Fruit fly (Drosophila melanogaster): ENCODE data around the gene CG43331.
A peak's percentile ranks its signal among the peaks of the same experiment; 100 is the strongest.

CG43331 gene

DNA sequence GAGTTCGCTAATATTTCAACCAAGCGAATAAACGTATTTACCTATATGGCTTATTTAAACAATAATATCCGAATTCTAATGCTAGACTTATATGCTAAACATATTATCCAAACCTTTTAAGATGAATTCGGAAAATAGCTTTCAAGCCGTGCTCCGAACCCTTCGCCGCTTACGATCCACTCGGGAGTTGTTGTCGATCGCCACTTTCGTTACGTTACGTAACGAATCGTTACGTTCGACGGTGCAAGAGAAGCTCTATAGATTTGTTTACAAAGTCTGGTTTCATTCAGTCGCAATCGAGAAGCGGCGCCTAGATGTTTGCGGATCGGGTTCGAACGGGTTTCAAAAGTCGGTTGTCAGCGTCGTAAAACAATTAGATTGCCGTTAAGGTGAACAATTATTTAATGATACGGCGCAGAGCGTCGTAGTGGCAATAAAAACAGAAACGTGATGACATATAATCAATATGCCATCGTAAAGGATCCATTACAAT, 33.3 kb downstream of the CG43331 start, which contains the start of gene CG11426:
CG11426 (plus strand) TSS at position 258 of the 493 bp plus-strand sequence.
- TF ChIP-seq HLH106 (tag; optimal IDR thresholded peaks at IDR 0.05): no peak
- TF ChIP-seq usp (GFP tag; optimal IDR thresholded peaks at IDR 0.05): no peak
- TF ChIP-seq Dfd (GFP tag; optimal IDR thresholded peaks at IDR 0.05): no peak
- TF ChIP-seq Dif (GFP tag; optimal IDR thresholded peaks at IDR 0.05; ENCODE audit: partially characterized antibody): no peak
- TF ChIP-seq dl (GFP tag; optimal IDR thresholded peaks at IDR 0.05; ENCODE audit: insufficient read depth in 1 of 2, partially characterized antibody in 2 of 2): no peak
- TF ChIP-seq br (GFP tag; optimal IDR thresholded peaks at IDR 0.05): no peak
- no peak for TF ChIP-seq h (GFP tag; optimal IDR thresholded peaks at IDR 0.05)
- no peak for TF ChIP-seq Rel (GFP tag; optimal IDR thresholded peaks at IDR 0.05)
- TF ChIP-seq Rel (tag; optimal IDR thresholded peaks at IDR 0.05): no peak
- no peak for TF ChIP-seq Myc (optimal IDR thresholded peaks at IDR 0.05)
- no peak for TF ChIP-seq Hr78 (GFP tag; optimal IDR thresholded peaks at IDR 0.05)
- TF ChIP-seq foxo (GFP tag; optimal IDR thresholded peaks at IDR 0.05): no peak

DNA sequence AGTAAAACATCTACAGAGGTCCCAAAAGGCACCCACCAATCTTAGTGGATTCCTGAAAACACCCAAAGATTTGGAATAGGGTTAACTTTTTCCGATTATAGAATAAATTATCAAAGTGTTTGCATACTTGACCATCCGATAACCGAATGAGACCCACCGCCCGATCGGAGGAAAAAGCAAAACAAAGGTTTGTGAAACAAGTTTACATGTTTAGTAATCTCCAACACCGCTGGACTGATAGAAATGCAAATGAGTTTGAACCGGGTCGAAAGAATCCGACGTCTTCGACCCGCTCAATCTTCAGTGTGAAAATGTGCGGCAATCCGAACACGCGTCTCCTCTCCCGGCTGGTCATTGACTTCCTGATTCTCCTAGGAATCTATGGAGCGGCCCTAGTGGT, 35.1 kb downstream of the CG43331 start, which contains the start of gene CG11437:
CG11437 (plus strand) TSS at position 301 of the 400 bp plus-strand sequence.
- TF ChIP-seq Dif (GFP tag; optimal IDR thresholded peaks at IDR 0.05; ENCODE audit: partially characterized antibody) (no peak), Abd-B (GFP tag; optimal IDR thresholded peaks at IDR 0.05) (no peak), Dfd (GFP tag; optimal IDR thresholded peaks at IDR 0.05) (no peak), N (GFP tag; optimal IDR thresholded peaks at IDR 0.05) (no peak), rgr (GFP tag; optimal IDR thresholded peaks at IDR 0.05) (no peak), br (GFP tag; optimal IDR thresholded peaks at IDR 0.05) (no peak), foxo (GFP tag; optimal IDR thresholded peaks at IDR 0.05) (no peak), fru (GFP tag; optimal IDR thresholded peaks at IDR 0.05) (no peak), lola (GFP tag; optimal IDR thresholded peaks at IDR 0.05) (no peak), Sp1 (GFP tag; optimal IDR thresholded peaks at IDR 0.05) (no peak), Rel (GFP tag; optimal IDR thresholded peaks at IDR 0.05) (no peak), Rel (tag; optimal IDR thresholded peaks at IDR 0.05) (no peak), sage (GFP tag; optimal IDR thresholded peaks at IDR 0.05) (no peak), CG9705 (GFP tag; optimal IDR thresholded peaks at IDR 0.05) (no peak), jim (GFP tag; optimal IDR thresholded peaks at IDR 0.05) (no peak), dsf (GFP tag; optimal IDR thresholded peaks at IDR 0.05; ENCODE audit: borderline replicate concordance) (no peak), Hr78 (GFP tag; optimal IDR thresholded peaks at IDR 0.05) (no peak), usp (GFP tag; optimal IDR thresholded peaks at IDR 0.05) (no peak), Vsx2 (GFP tag; optimal IDR thresholded peaks at IDR 0.05; ENCODE audit: partially characterized antibody) (no peak)

DNA sequence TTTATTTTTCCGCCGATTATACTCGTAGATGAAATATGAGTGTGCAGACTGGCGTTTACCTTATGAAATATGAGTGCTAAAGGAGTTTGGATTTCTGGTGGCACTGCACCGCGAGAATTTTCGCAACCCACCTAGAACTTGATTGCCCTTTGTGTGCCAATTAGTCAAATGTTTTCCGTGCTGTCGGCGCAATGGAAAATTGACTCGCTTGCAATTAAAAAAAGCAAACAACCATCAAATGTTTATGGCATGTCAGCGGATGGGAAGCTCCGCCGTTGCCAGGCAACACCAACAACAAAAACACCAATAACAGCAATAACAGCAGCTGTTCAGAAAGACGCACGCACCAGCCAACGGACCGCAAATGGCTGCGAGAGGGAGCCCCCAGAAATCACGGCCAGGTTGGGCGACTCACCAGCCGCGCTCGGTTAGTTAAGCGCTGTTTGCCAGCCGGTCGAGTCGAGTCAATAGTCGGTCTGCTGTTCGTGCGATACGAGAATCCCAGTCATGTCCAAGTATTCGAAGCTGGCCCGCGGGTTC, 37.2 kb downstream of the CG43331 start:
- TF ChIP-seq Hr78 (GFP tag; optimal IDR thresholded peaks at IDR 0.05) (no peak), OdsH (GFP tag; optimal IDR thresholded peaks at IDR 0.05) (peak; percentile 14), woc (GFP tag; optimal IDR thresholded peaks at IDR 0.05) (peak; percentile 70)

DNA sequence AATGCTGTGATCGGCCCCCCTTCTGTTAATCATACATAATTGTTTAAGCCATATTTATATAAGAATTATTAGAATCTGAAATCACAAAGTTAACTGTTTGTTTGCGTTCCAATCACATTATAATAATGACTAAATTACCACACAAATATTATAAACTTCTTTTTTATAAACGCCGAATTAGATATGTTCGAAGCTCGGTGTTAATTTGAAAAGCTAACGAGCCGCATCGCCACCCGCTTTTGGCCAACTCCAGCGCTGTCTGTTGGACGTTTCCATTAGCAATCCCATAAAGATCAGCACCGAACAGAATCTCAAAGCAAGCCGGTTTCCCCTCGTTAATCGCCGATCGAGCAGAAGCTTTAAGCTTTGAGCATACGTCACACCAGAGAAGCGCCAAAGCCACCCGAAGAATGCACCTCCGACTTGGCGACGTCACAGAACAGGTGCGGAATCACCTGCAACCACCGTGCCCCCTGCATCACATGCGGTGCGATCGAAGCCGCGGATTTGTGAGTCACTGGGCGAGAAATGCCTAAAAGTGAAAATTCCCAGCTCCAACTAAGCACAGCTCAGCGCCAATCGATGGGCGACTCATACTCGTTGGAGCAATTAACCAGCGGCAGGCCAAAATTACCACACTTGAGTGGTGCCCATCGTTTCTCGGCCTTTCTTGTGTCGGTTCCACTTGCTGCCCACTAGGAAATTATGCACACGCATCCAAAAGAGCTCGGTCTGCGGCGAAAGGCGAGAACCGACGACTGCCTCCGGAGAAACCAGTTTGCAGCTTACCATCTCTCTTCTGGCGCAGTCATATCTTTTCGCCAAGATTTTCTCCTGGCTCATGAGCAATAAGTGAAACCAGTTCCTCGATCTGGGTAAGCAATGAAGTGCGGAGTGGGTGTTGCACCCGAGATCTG, 37.9 kb downstream of the CG43331 start, which contains the start of gene CG11438:
CG11438 (plus strand) TSS at position 134 of the 917 bp plus-strand sequence.
- TF ChIP-seq Mio (GFP tag; optimal IDR thresholded peaks at IDR 0.05): no peak
- no peak for TF ChIP-seq dsf (GFP tag; optimal IDR thresholded peaks at IDR 0.05; ENCODE audit: borderline replicate concordance)
- no peak for TF ChIP-seq sage (GFP tag; optimal IDR thresholded peaks at IDR 0.05)
- TF ChIP-seq pan (optimal IDR thresholded peaks at IDR 0.05): no peak
- peak; percentile 61 for TF ChIP-seq Vsx2 (GFP tag; optimal IDR thresholded peaks at IDR 0.05; ENCODE audit: partially characterized antibody)
- TF ChIP-seq Dfd (GFP tag; optimal IDR thresholded peaks at IDR 0.05): no peak
- TF ChIP-seq Hnf4 (GFP tag; optimal IDR thresholded peaks at IDR 0.05): no peak
- no peak for TF ChIP-seq foxo (GFP tag; optimal IDR thresholded peaks at IDR 0.05)
- no peak for TF ChIP-seq CG9705 (GFP tag; optimal IDR thresholded peaks at IDR 0.05)
- TF ChIP-seq OdsH (GFP tag; optimal IDR thresholded peaks at IDR 0.05): no peak
- TF ChIP-seq woc (GFP tag; optimal IDR thresholded peaks at IDR 0.05): no peak
- TF ChIP-seq CrebA (GFP tag; optimal IDR thresholded peaks at IDR 0.05; ENCODE audit: borderline replicate concordance): no peak
- no peak for TF ChIP-seq Hr83 (GFP tag; optimal IDR thresholded peaks at IDR 0.05; ENCODE audit: poor library complexity, severe bottlenecking)
- TF ChIP-seq Sp1 (GFP tag; optimal IDR thresholded peaks at IDR 0.05): no peak
- TF ChIP-seq usp (GFP tag; optimal IDR thresholded peaks at IDR 0.05): no peak
- TF ChIP-seq GATAd (GFP tag; optimal IDR thresholded peaks at IDR 0.05): no peak
- TF ChIP-seq tai (GFP tag; optimal IDR thresholded peaks at IDR 0.05): no peak
- no peak for TF ChIP-seq Abd-B (GFP tag; optimal IDR thresholded peaks at IDR 0.05)
- TF ChIP-seq Rel (GFP tag; optimal IDR thresholded peaks at IDR 0.05): no peak
- TF ChIP-seq Rel (tag; optimal IDR thresholded peaks at IDR 0.05): no peak
- no peak for TF ChIP-seq Myc (optimal IDR thresholded peaks at IDR 0.05)
- no peak for TF ChIP-seq rgr (GFP tag; optimal IDR thresholded peaks at IDR 0.05)
- TF ChIP-seq ey (GFP tag; optimal IDR thresholded peaks at IDR 0.05): no peak
- TF ChIP-seq fru (GFP tag; optimal IDR thresholded peaks at IDR 0.05): no peak
- peak; percentile 62 for TF ChIP-seq Jra (GFP tag; optimal IDR thresholded peaks at IDR 0.05)
- no peak for TF ChIP-seq CG32264 (GFP tag; optimal IDR thresholded peaks at IDR 0.05)
- no peak for TF ChIP-seq dmrt93B (GFP tag; optimal IDR thresholded peaks at IDR 0.05)
- TF ChIP-seq N (GFP tag; optimal IDR thresholded peaks at IDR 0.05): no peak
- TF ChIP-seq lola (GFP tag; optimal IDR thresholded peaks at IDR 0.05): no peak
- no peak for TF ChIP-seq jim (GFP tag; optimal IDR thresholded peaks at IDR 0.05)
- peak; percentile 65 for TF ChIP-seq Dif (GFP tag; optimal IDR thresholded peaks at IDR 0.05; ENCODE audit: partially characterized antibody)
- TF ChIP-seq dl (GFP tag; optimal IDR thresholded peaks at IDR 0.05; ENCODE audit: insufficient read depth in 1 of 2, partially characterized antibody in 2 of 2): peak in 1 of 2 experiments; percentile 17
- TF ChIP-seq psq (GFP tag; optimal IDR thresholded peaks at IDR 0.05): no peak
- TF ChIP-seq br (GFP tag; optimal IDR thresholded peaks at IDR 0.05): no peak

Data from whole organism, wandering third instar larva.